Worm (Caenorhabditis elegans) whole organism, L4/young adult: ENCODE measurements around the gene T05G5.4.

Experiments
- W03F9.2 ChIP-seq: fragments of 150-350 bp; optimal IDR thresholded peaks from 2 replicates; lab custom pipeline; 2014; ENCODE audit warnings: missing biosample characterization, missing genetic modification characterization
- dao-5 ChIP-seq: sonication (generic microtip); optimal IDR thresholded peaks from 2 replicates; lab custom pipeline; 2016; ENCODE audit warnings: missing genotype, missing genetic modification characterization, moderate library complexity, missing compliant biosample characterization

ce11 chrIII:9748694-9749093 lies at the start of gene T05G5.4:
- TF ChIP-seq dao-5 (tag; lab: Kevin White, UChicago) (no peak), W03F9.2 (tag; lab: Kevin White, UChicago) (no peak)
